Worm (Caenorhabditis elegans): ENCODE results near the gene spdl-1.

- TF ChIP-seq ama-1 (optimal IDR thresholded peaks at IDR 0.05), result no peak
- no peak for TF ChIP-seq hmbx-1 (tag; optimal IDR thresholded peaks at IDR 0.05)
- TF ChIP-seq scrt-1 (GFP tag; IDR thresholded peaks at IDR 0.05), result no peak
- no peak for TF ChIP-seq ets-7 (tag; optimal IDR thresholded peaks at IDR 0.05)
- no peak for TF ChIP-seq ceh-13 (GFP tag; optimal IDR thresholded peaks at IDR 0.05)
- no peak for TF ChIP-seq tra-4 (tag; optimal IDR thresholded peaks at IDR 0.05)
- no peak for TF ChIP-seq tbx-11 (GFP tag; IDR thresholded peaks at IDR 0.05)
- no peak for TF ChIP-seq F13C5.2 (tag; optimal IDR thresholded peaks at IDR 0.05)
- TF ChIP-seq ceh-36 (tag; optimal IDR thresholded peaks at IDR 0.05), result no peak
Observed at ce11 chrII:7761440-7761839, 19.9 kb upstream of the spdl-1 start, which contains the start of gene B0228.8.

Data from whole organism, early embryonic.